Worm (Caenorhabditis elegans): Measurements from ENCODE around the gene gei-6.

DNA sequence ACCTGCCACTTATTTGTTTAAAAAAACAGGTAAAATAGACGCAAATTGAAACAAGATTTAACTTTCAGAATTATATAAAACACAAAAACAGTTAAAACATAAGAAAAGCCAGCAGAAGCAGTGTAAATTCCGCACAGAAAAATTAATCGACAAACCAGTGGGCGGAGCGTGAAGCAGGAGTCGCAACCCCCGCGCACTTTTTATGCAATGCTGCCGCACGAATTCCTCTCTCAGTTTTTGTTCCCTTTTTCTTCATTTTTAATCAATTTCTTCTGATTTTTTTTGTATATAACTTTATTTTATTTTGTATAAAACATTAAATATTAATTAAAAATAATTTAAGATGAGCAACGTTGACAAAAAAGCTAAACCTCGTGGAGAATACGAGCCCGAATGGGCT lies at the start of gene gei-6, which contains the start of gene krr-1:
- no peak for TF ChIP-seq somi-1 (GFP tag; optimal IDR thresholded peaks at IDR 0.05)
- no peak for TF ChIP-seq unc-62 (GFP tag; optimal IDR thresholded peaks at IDR 0.05)
- peak; percentile 52 for TF ChIP-seq ZK185.1 (tag; optimal IDR thresholded peaks at IDR 0.05; ENCODE audit: poor library complexity, severe bottlenecking)
- TF ChIP-seq lag-1 (GFP tag; IDR thresholded peaks at IDR 0.05): no peak
- TF ChIP-seq pha-4 (tag; optimal IDR thresholded peaks at IDR 0.05): no peak
- no peak for TF ChIP-seq cebp-2 (GFP tag; IDR thresholded peaks at IDR 0.05)
- peak in 1 of 3 experiments; percentile 53 for TF ChIP-seq lin-35 (GFP tag; optimal IDR thresholded peaks at IDR 0.05)
- no peak for TF ChIP-seq F10E7.11 (tag; optimal IDR thresholded peaks at IDR 0.05)
- no peak for TF ChIP-seq ztf-3 (GFP tag; optimal IDR thresholded peaks at IDR 0.05)
- no peak for TF ChIP-seq xnd-1 (tag; optimal IDR thresholded peaks at IDR 0.05)
- no peak for TF ChIP-seq F57A8.1 (GFP tag; optimal IDR thresholded peaks at IDR 0.05)
- no peak for TF ChIP-seq hlh-26 (GFP tag; conservative IDR thresholded peaks at IDR 0.05)
- TF ChIP-seq hsf-1 (GFP tag; IDR thresholded peaks at IDR 0.05): no peak
- no peak for TF ChIP-seq B0261.1 (tag; optimal IDR thresholded peaks at IDR 0.05)

Measured in whole organism, young adult.